Fruit fly (Drosophila melanogaster): ENCODE data around the gene eys.

The eys gene

DNA sequence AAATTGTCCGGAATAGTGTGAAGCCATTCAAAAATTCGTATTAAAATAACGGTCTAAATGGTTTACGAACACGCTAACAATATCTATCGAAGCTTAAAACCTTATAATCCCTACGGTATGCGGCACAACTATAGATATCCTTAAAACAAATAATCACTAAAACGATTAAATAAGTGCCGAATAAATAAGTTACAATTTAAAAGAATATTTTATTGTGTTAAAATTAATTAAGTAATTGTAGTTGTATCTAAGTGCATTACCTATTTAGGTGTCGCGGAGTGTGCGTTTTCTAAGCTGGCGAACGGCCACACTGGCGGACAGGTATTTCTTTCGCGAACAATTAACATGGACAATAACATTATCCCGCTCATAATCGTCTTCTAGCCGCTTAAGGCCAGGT lies 69.3 kb downstream of the eys start, which contains the start of gene Eogt:
Gene Eogt, plus strand, starts transcription at position 293 of the 400 bp plus-strand sequence.
- TF ChIP-seq ey (GFP tag; optimal IDR thresholded peaks at IDR 0.05) = peak; percentile 85
- no peak for TF ChIP-seq Dfd (GFP tag; optimal IDR thresholded peaks at IDR 0.05)
- peak; percentile 86 for TF ChIP-seq OdsH (GFP tag; optimal IDR thresholded peaks at IDR 0.05)
- peak; percentile 87 for TF ChIP-seq woc (GFP tag; optimal IDR thresholded peaks at IDR 0.05)
- no peak for TF ChIP-seq N (GFP tag; optimal IDR thresholded peaks at IDR 0.05)
- TF ChIP-seq sage (GFP tag; optimal IDR thresholded peaks at IDR 0.05) = no peak
- no peak for TF ChIP-seq CrebA (GFP tag; optimal IDR thresholded peaks at IDR 0.05; ENCODE audit: borderline replicate concordance)
- peak; percentile 97 for TF ChIP-seq HLH106 (tag; optimal IDR thresholded peaks at IDR 0.05)
- TF ChIP-seq dmrt93B (GFP tag; optimal IDR thresholded peaks at IDR 0.05) = peak; percentile 92
- no peak for TF ChIP-seq pan (optimal IDR thresholded peaks at IDR 0.05)
- peak; percentile 18 for TF ChIP-seq CG32264 (GFP tag; optimal IDR thresholded peaks at IDR 0.05)
- TF ChIP-seq brk (GFP tag; optimal IDR thresholded peaks at IDR 0.05) = no peak
- peak; percentile 67 for TF ChIP-seq dsf (GFP tag; optimal IDR thresholded peaks at IDR 0.05; ENCODE audit: borderline replicate concordance)
- TF ChIP-seq sv (GFP tag; optimal IDR thresholded peaks at IDR 0.05) = peak; percentile 85
- TF ChIP-seq Myc (optimal IDR thresholded peaks at IDR 0.05) = peak; percentile 21
- TF ChIP-seq CG9705 (GFP tag; optimal IDR thresholded peaks at IDR 0.05) = peak; percentile 91
- TF ChIP-seq Hr83 (GFP tag; optimal IDR thresholded peaks at IDR 0.05; ENCODE audit: poor library complexity, severe bottlenecking) = peak; percentile 2
- peak; percentile 32 for TF ChIP-seq Mio (GFP tag; optimal IDR thresholded peaks at IDR 0.05)
- peak; percentile 75 for TF ChIP-seq GATAd (GFP tag; optimal IDR thresholded peaks at IDR 0.05)
- TF ChIP-seq Hnf4 (GFP tag; optimal IDR thresholded peaks at IDR 0.05) = no peak
- no peak for TF ChIP-seq Vsx2 (GFP tag; optimal IDR thresholded peaks at IDR 0.05; ENCODE audit: partially characterized antibody)
- no peak for TF ChIP-seq lola (GFP tag; optimal IDR thresholded peaks at IDR 0.05)
- TF ChIP-seq fru (GFP tag; optimal IDR thresholded peaks at IDR 0.05) = peak; percentile 85
- peak; percentile 80 for TF ChIP-seq psq (GFP tag; optimal IDR thresholded peaks at IDR 0.05)
- TF ChIP-seq Abd-B (GFP tag; optimal IDR thresholded peaks at IDR 0.05) = no peak
- TF ChIP-seq Dif (GFP tag; optimal IDR thresholded peaks at IDR 0.05; ENCODE audit: partially characterized antibody) = no peak
- TF ChIP-seq br (GFP tag; optimal IDR thresholded peaks at IDR 0.05) = peak; percentile 81
- TF ChIP-seq dl (GFP tag; optimal IDR thresholded peaks at IDR 0.05; ENCODE audit: insufficient read depth in 1 of 2, partially characterized antibody in 2 of 2) = no peak
- peak; percentile 95 for TF ChIP-seq Sp1 (GFP tag; optimal IDR thresholded peaks at IDR 0.05)
- peak; percentile 15 for TF ChIP-seq jim (GFP tag; optimal IDR thresholded peaks at IDR 0.05)
- TF ChIP-seq h (GFP tag; optimal IDR thresholded peaks at IDR 0.05) = peak; percentile 89
- TF ChIP-seq rgr (GFP tag; optimal IDR thresholded peaks at IDR 0.05) = peak; percentile 91
- TF ChIP-seq Rel (GFP tag; optimal IDR thresholded peaks at IDR 0.05) = no peak
- TF ChIP-seq Rel (tag; optimal IDR thresholded peaks at IDR 0.05) = peak; percentile 76
- TF ChIP-seq Jra (GFP tag; optimal IDR thresholded peaks at IDR 0.05) = no peak
- peak in 1 of 2 experiments; percentile 94 for TF ChIP-seq foxo (GFP tag; optimal IDR thresholded peaks at IDR 0.05)
- TF ChIP-seq usp (GFP tag; optimal IDR thresholded peaks at IDR 0.05) = no peak
- no peak for TF ChIP-seq tai (GFP tag; optimal IDR thresholded peaks at IDR 0.05)
- no peak for TF ChIP-seq Hr78 (GFP tag; optimal IDR thresholded peaks at IDR 0.05)

DNA sequence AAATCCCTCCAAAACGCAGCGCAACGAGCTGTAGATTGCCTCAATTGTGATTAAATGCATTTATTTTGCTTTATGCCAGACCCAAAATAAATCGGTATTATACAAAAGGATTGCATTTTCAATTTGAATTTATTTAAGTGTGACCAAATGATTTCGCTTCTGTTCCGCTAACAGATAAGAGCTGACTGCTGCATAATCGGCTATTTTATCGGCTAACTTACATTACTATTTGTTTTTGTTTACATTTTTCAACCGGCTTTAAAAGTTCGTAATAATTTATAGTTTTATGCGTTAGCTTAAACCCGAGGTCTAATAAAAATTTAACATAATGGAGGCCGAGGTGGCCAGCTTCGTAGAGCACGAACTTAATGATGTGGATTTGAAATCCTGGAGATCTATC lies 71.5 kb downstream of the eys start, which contains the start of gene PIG-Wa:
Gene PIG-Wa, plus strand, starts transcription at position 232 of the 400 bp plus-strand sequence.
- no peak for TF ChIP-seq brk (GFP tag; optimal IDR thresholded peaks at IDR 0.05)
- TF ChIP-seq Vsx2 (GFP tag; optimal IDR thresholded peaks at IDR 0.05; ENCODE audit: partially characterized antibody) = no peak
- TF ChIP-seq Dif (GFP tag; optimal IDR thresholded peaks at IDR 0.05; ENCODE audit: partially characterized antibody) = peak; percentile 77
- no peak for TF ChIP-seq sv (GFP tag; optimal IDR thresholded peaks at IDR 0.05)

DNA sequence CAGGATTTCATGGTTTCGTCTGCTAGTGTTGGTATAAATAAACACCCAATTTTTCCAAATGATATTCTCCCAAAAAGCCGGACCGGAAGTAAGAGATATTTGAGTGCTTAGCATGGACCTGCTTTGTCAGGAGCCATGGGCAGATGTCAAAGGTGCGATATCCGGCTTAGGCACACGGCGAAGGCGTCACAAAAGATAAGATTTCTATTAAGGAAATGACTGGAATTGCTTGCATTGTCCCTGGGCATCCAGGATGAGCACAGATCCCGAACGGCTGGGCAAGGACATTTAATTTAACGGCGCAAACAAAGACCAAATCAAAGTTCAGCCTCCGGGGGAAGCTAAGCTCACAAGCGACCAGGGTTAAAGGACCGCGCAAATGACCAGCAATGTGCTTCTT lies 74.2 kb downstream of the eys start, which contains the start of gene CG3557:
Gene CG3557, minus strand, starts transcription at position 101 of the 400 bp plus-strand sequence.
- TF ChIP-seq woc (GFP tag; optimal IDR thresholded peaks at IDR 0.05) (no peak), Hnf4 (GFP tag; optimal IDR thresholded peaks at IDR 0.05) (no peak), jim (GFP tag; optimal IDR thresholded peaks at IDR 0.05) (no peak), Mio (GFP tag; optimal IDR thresholded peaks at IDR 0.05) (no peak), Hr83 (GFP tag; optimal IDR thresholded peaks at IDR 0.05; ENCODE audit: poor library complexity, severe bottlenecking) (no peak), N (GFP tag; optimal IDR thresholded peaks at IDR 0.05) (no peak), ey (GFP tag; optimal IDR thresholded peaks at IDR 0.05) (no peak), CG9705 (GFP tag; optimal IDR thresholded peaks at IDR 0.05) (no peak), CrebA (GFP tag; optimal IDR thresholded peaks at IDR 0.05; ENCODE audit: borderline replicate concordance) (no peak), psq (GFP tag; optimal IDR thresholded peaks at IDR 0.05) (no peak), dl (GFP tag; optimal IDR thresholded peaks at IDR 0.05; ENCODE audit: insufficient read depth in 1 of 2, partially characterized antibody in 2 of 2) (no peak), Sp1 (GFP tag; optimal IDR thresholded peaks at IDR 0.05) (no peak), lola (GFP tag; optimal IDR thresholded peaks at IDR 0.05) (no peak), Vsx2 (GFP tag; optimal IDR thresholded peaks at IDR 0.05; ENCODE audit: partially characterized antibody) (no peak), Dif (GFP tag; optimal IDR thresholded peaks at IDR 0.05; ENCODE audit: partially characterized antibody) (no peak), foxo (GFP tag; optimal IDR thresholded peaks at IDR 0.05) (no peak), brk (GFP tag; optimal IDR thresholded peaks at IDR 0.05) (no peak), GATAd (GFP tag; optimal IDR thresholded peaks at IDR 0.05) (no peak), HLH106 (tag; optimal IDR thresholded peaks at IDR 0.05) (no peak)
